Worm (Caenorhabditis elegans) whole organism, late embryonic: ENCODE data around the gene apc-2.

Source experiments
- T23F11.4 ChIP-seq: fragments of 200-800 bp; sonication (Bioruptor generic); optimal IDR thresholded peaks from 2 replicates; lab custom pipeline; 2018; ENCODE audit warnings: mild to moderate bottlenecking, missing genetic modification characterization, missing compliant biosample characterization
- ahr-1 ChIP-seq: sonication (generic microtip); optimal IDR thresholded peaks from 2 replicates; lab custom pipeline; 2016; ENCODE audit warnings: missing genetic modification characterization, missing compliant biosample characterization
- dmd-4 ChIP-seq: sonication (generic microtip); optimal IDR thresholded peaks from 2 replicates; lab custom pipeline; 2016; ENCODE audit warnings: borderline replicate concordance, missing genetic modification characterization, missing compliant biosample characterization
- fax-1 ChIP-seq: sonication (generic microtip); optimal IDR thresholded peaks from 2 replicates; lab custom pipeline; 2016; ENCODE audit warnings: missing genotype, missing genetic modification characterization, missing compliant biosample characterization
- gmeb-2 ChIP-seq: sonication (generic microtip); optimal IDR thresholded peaks from 2 replicates; lab custom pipeline; 2016; ENCODE audit warnings: missing genetic modification characterization, inconsistent platforms, missing compliant biosample characterization
- nhr-11 ChIP-seq: fragments of 150-350 bp; optimal IDR thresholded peaks from 2 replicates; lab custom pipeline; 2014; ENCODE audit warnings: missing biosample characterization, missing genetic modification characterization
- pha-4 ChIP-seq: fragments of 150-350 bp; optimal IDR thresholded peaks from 2 replicates; lab custom pipeline; 2018; ENCODE audit warnings: missing biosample characterization, missing genetic modification reagents, missing genetic modification characterization

DNA sequence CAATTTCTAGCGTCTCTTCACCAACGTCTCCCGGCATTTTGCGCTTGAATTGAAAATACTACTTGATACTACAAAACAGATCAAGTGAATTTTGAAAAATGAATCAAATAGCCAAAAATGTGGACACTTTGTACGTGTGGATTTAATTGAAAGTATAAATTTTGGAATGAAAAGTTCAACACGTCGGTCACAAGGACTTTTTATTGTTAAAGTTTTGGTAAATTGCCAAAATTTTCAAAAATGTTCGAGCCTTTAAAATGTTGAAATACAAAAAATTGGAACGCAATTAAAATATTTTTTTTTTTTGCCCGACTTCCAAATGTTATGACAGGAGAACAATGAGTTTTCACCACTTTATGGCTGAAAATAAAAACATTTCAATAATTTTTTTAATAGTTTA, 17.7 kb downstream of the apc-2 start, which contains the start of gene K06H7.8:
- TF ChIP-seq nhr-11 (tag; lab: Kevin White, UChicago) (no peak), dmd-4 (no peak), pha-4 (tag; lab: Kevin White, UChicago) (no peak), gmeb-2 (no peak), ahr-1 (tag; lab: Kevin White, UChicago) (no peak), fax-1 (no peak), T23F11.4 (GFP tag; lab: Kevin White, UChicago) (no peak)
